Fruit fly (Drosophila melanogaster) whole organism, prepupa: Measurements from ENCODE around the gene CG13272.

Source experiments
- CG1621 ChIP-seq: fragments of 200-800 bp; sonication (Bioruptor generic); optimal IDR thresholded peaks from 3 replicates; lab custom pipeline; 2018; ENCODE audit warnings: missing biosample characterization, mild to moderate bottlenecking, missing genetic modification characterization
- CG16779 ChIP-seq: fragments of 200-800 bp; sonication (Bioruptor generic); optimal IDR thresholded peaks from 3 replicates; lab custom pipeline; 2017; ENCODE audit warnings: missing biosample characterization, mild to moderate bottlenecking, missing genetic modification characterization
- CG6854 ChIP-seq: fragments of 200-800 bp; sonication (Bioruptor generic); optimal IDR thresholded peaks from 2 replicates; lab custom pipeline; 2017; ENCODE audit warnings: missing biosample characterization, mild to moderate bottlenecking, missing genetic modification characterization
- CG7368 ChIP-seq: fragments of 200-800 bp; sonication (Bioruptor generic); optimal IDR thresholded peaks from 3 replicates; lab custom pipeline; 2016; ENCODE audit warnings: missing biosample characterization, missing genetic modification characterization
- Sox102F ChIP-seq: fragments of 200-800 bp; sonication (Bioruptor generic); optimal IDR thresholded peaks from 2 replicates; lab custom pipeline; 2016; ENCODE audit warnings: missing biosample characterization, mild to moderate bottlenecking, missing genetic modification characterization
- Sox14 ChIP-seq: fragments of 200-800 bp; sonication (Bioruptor generic); optimal IDR thresholded peaks from 3 replicates; lab custom pipeline; 2016; ENCODE audit warnings: missing biosample characterization, missing genetic modification characterization
- esn ChIP-seq: fragments of 200-800 bp; sonication (Bioruptor generic); optimal IDR thresholded peaks from 2 replicates; lab custom pipeline; 2016; ENCODE audit warnings: missing biosample characterization, mild to moderate bottlenecking, missing genetic modification characterization, moderate library complexity

DNA sequence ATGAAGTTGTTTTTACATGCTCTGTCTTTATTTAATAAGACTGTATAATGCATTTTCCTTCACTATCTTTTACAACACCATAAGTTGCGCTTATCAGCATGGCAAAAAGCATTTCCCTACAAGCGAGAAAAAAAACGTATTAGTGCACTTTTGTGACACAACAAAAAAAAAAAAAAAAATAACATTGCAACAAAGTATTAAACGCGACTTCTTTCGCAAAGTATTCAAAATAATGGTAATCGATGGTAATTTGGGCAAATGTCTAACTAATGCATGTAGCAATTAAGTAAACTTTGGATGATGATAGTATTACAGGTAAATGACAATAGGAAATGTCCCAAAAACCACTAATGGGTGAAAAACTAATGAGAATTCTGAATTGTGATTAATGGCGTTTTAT, 43.3 kb downstream of the CG13272 start:
- TF ChIP-seq Sox14 (GFP tag; lab: Kevin White, UChicago) (no peak), CG6854 (no peak), CG16779 (tag; lab: Kevin White, UChicago) (no peak), Sox102F (GFP tag; lab: Kevin White, UChicago) (no peak), CG7368 (GFP tag; lab: Kevin White, UChicago) (no peak), CG1621 (tag; lab: Kevin White, UChicago) (no peak), esn (no peak)
